Worm (Caenorhabditis elegans) whole organism, dauer: ENCODE results near the gene D2021.4.

ENCODE experiments used
- unc-62 ChIP-seq: sonication (generic microtip); optimal IDR thresholded peaks from 2 replicates; lab custom pipeline; 2017; ENCODE audit warnings: missing biosample characterization, missing genetic modification reagents, missing genetic modification characterization

Gene D2021.4

ce11 chrX:8520402-8520801, 28.5 kb downstream of the D2021.4 start, which contains the start of gene H03E18.2:
H03E18.2 (minus strand) TSS chrX:8520502.
- no peak for TF ChIP-seq unc-62 (GFP tag; lab: Kevin White, UChicago)

- TF ChIP-seq unc-62 (GFP tag; lab: Kevin White, UChicago) = no peak
Measured at ce11 chrX:8509088-8509487, 39.8 kb downstream of the D2021.4 start.

ce11 chrX:8507576-8507975, 41.3 kb downstream of the D2021.4 start, which contains the start of gene H03E18.1:
H03E18.1 (plus strand) TSS chrX:8507876.
- TF ChIP-seq unc-62 (GFP tag; lab: Kevin White, UChicago) = no peak

ce11 chrX:8507053-8507452, 41.8 kb downstream of the D2021.4 start:
- no peak for TF ChIP-seq unc-62 (GFP tag; lab: Kevin White, UChicago)

- no peak for TF ChIP-seq unc-62 (GFP tag; lab: Kevin White, UChicago)
Measured at ce11 chrX:8504207-8504606, 44.7 kb downstream of the D2021.4 start.

- no peak for TF ChIP-seq unc-62 (GFP tag; lab: Kevin White, UChicago)
Measured at ce11 chrX:8500922-8501321, 48.0 kb downstream of the D2021.4 start, which contains the start of gene grd-4. grd-4 (plus strand) TSS chrX:8501222.

- TF ChIP-seq unc-62 (GFP tag; lab: Kevin White, UChicago) = no peak
Measured at ce11 chrX:8499721-8500120, 49.2 kb downstream of the D2021.4 start, which contains the start of gene grd-14. grd-14 (plus strand) TSS chrX:8500021.
